Fruit fly (Drosophila melanogaster): Measurements from ENCODE around the gene indra.

The indra gene

dm6 chr3L:1378862-1379543, 36.8 kb upstream of the indra start (continued):
- peak; percentile 64 for TF ChIP-seq CG11695 (GFP tag; IDR thresholded peaks at IDR 0.05)
- TF ChIP-seq CG2875 (GFP tag; optimal IDR thresholded peaks at IDR 0.05), result peak; percentile 77
- TF ChIP-seq CG8478 (optimal IDR thresholded peaks at IDR 0.05), result no peak
- TF ChIP-seq nerfin-2 (GFP tag; IDR thresholded peaks at IDR 0.05; ENCODE audit: partially characterized antibody), result no peak
- peak; percentile 17 for TF ChIP-seq tin (GFP tag; optimal IDR thresholded peaks at IDR 0.05)
- TF ChIP-seq sens-2 (GFP tag; IDR thresholded peaks at IDR 0.05), result peak; percentile 49; the same call in 1 of the 2 replicates
- TF ChIP-seq Hr39 (optimal IDR thresholded peaks at IDR 0.05), result no peak
- no peak for TF ChIP-seq CG10462 (GFP tag; optimal IDR thresholded peaks at IDR 0.05)
- TF ChIP-seq TFAM (GFP tag; optimal IDR thresholded peaks at IDR 0.05), result no peak
- TF ChIP-seq CG10565 (GFP tag; optimal IDR thresholded peaks at IDR 0.05), result no peak
- no peak for TF ChIP-seq amos (GFP tag; IDR thresholded peaks at IDR 0.05; ENCODE audit: partially characterized antibody)
- TF ChIP-seq otp (GFP tag; IDR thresholded peaks at IDR 0.05), result peak; percentile 63; the same call in 1 of the 3 replicates
- TF ChIP-seq chinmo (GFP tag; IDR thresholded peaks at IDR 0.05; ENCODE audit: partially characterized antibody), result no peak
- TF ChIP-seq CG11504 (tag; optimal IDR thresholded peaks at IDR 0.05), result peak; percentile 60
- 0 out of 3 replicates have a peak, but pooled peaks have one; percentile 48 for TF ChIP-seq z (GFP tag; IDR thresholded peaks at IDR 0.05)
- TF ChIP-seq E2f1 (GFP tag; IDR thresholded peaks at IDR 0.05), result peak; percentile 50; the same call in 1 of the 2 replicates
- peak; percentile 26 to 39 for TF ChIP-seq Pdp1 (GFP tag; optimal IDR thresholded peaks at IDR 0.05)
- peak; percentile 78 for TF ChIP-seq CG12391 (tag; optimal IDR thresholded peaks at IDR 0.05)
- no peak for TF ChIP-seq CG7987 (GFP tag; optimal IDR thresholded peaks at IDR 0.05)
- TF ChIP-seq bigmax (GFP tag; optimal IDR thresholded peaks at IDR 0.05), result no peak
- TF ChIP-seq YL-1 (GFP tag; optimal IDR thresholded peaks at IDR 0.05), result no peak
- TF ChIP-seq CG2116 (GFP tag; optimal IDR thresholded peaks at IDR 0.05), result no peak
- TF ChIP-seq mam (GFP tag; optimal IDR thresholded peaks at IDR 0.05), result peak; percentile 7
- peak; percentile 53 for TF ChIP-seq CG13775 (GFP tag; optimal IDR thresholded peaks at IDR 0.05)
- no peak for TF ChIP-seq CG34224 (GFP tag; IDR thresholded peaks at IDR 0.05; ENCODE audit: partially characterized antibody)
- TF ChIP-seq CG8089 (GFP tag; optimal IDR thresholded peaks at IDR 0.05), result peak; percentile 11
- peak; percentile 17 for TF ChIP-seq odd (GFP tag; optimal IDR thresholded peaks at IDR 0.05)
- TF ChIP-seq CG4707 (GFP tag; optimal IDR thresholded peaks at IDR 0.05), result peak; percentile 13
- peak; percentile 76 for TF ChIP-seq CG10267 (tag; optimal IDR thresholded peaks at IDR 0.05)
- TF ChIP-seq CG12942 (GFP tag; optimal IDR thresholded peaks at IDR 0.05), result no peak
- TF ChIP-seq Camta (GFP tag; optimal IDR thresholded peaks at IDR 0.05), result peak; percentile 3
- no peak for TF ChIP-seq gcm2 (GFP tag; optimal IDR thresholded peaks at IDR 0.05)
- TF ChIP-seq CG33213 (GFP tag; optimal IDR thresholded peaks at IDR 0.05), result no peak
- TF ChIP-seq CG30403 (GFP tag; optimal IDR thresholded peaks at IDR 0.05), result peak; percentile 41
- no peak for TF ChIP-seq Tbp (GFP tag; optimal IDR thresholded peaks at IDR 0.05)
- TF ChIP-seq CG13287 (GFP tag; IDR thresholded peaks at IDR 0.05; ENCODE audit: partially characterized antibody), result no peak
- TF ChIP-seq trh (GFP tag; optimal IDR thresholded peaks at IDR 0.05), result no peak
- peak; percentile 22 to 47 for TF ChIP-seq chif (GFP tag; optimal IDR thresholded peaks at IDR 0.05)
- no peak for TF ChIP-seq aop (GFP tag; IDR thresholded peaks at IDR 0.05)
- no peak for TF ChIP-seq fu2 (GFP tag; optimal IDR thresholded peaks at IDR 0.05)
- no peak for TF ChIP-seq kay (GFP tag; optimal IDR thresholded peaks at IDR 0.05)
- TF ChIP-seq CG3281 (GFP tag; optimal IDR thresholded peaks at IDR 0.05), result no peak
- no peak for TF ChIP-seq disco-r (GFP tag; optimal IDR thresholded peaks at IDR 0.05)
- TF ChIP-seq CG16779 (GFP tag; IDR thresholded peaks at IDR 0.05), result no peak
- peak; percentile 47 for TF ChIP-seq onecut (GFP tag; IDR thresholded peaks at IDR 0.05)
- TF ChIP-seq gem (tag; optimal IDR thresholded peaks at IDR 0.05), result peak; percentile 81
- TF ChIP-seq CG11247 (GFP tag; IDR thresholded peaks at IDR 0.05), result no peak; the same call in 1 of the 2 replicates
- peak in 1 of 2 experiments; percentile 21 for TF ChIP-seq eve (GFP tag; optimal IDR thresholded peaks at IDR 0.05)
- TF ChIP-seq rib (GFP tag; IDR thresholded peaks at IDR 0.05), result no peak
- TF ChIP-seq az2 (GFP tag; optimal IDR thresholded peaks at IDR 0.05), result peak; percentile 25

All from whole organism, embryonic.